Worm (Caenorhabditis elegans) whole organism, young adult: ENCODE results near the gene imp-2.
A peak's percentile ranks its signal among the peaks of the same experiment; 100 is the strongest.

ENCODE experiments used
- C06A6.2 ChIP-seq: fragments of 200-800 bp; sonication (Bioruptor generic); conservative IDR thresholded peaks from 2 replicates; pipeline ENCODE4 v1.3.6; 2022; ENCODE audit warnings: missing genetic modification characterization, missing compliant biosample characterization
- C17E4.6 ChIP-seq: fragments of 200-800 bp; sonication (Bioruptor generic); IDR thresholded peaks from 2 replicates; pipeline ENCODE4 v1.3.6; 2022; ENCODE audit warnings: missing genetic modification reagents, missing genetic modification characterization, missing compliant biosample characterization
- F23B12.7 ChIP-seq: sonication (generic microtip); optimal IDR thresholded peaks from 2 replicates; lab custom pipeline; 2017; ENCODE audit warnings: missing genetic modification characterization, mild to moderate bottlenecking, missing compliant biosample characterization, antibody characterized with exemption, moderate library complexity; ENCODE audit not compliant: insufficient read depth
- T07F8.4 ChIP-seq: sonication (generic microtip); optimal IDR thresholded peaks from 2 replicates; lab custom pipeline; 2016; ENCODE audit warnings: mild to moderate bottlenecking, missing genetic modification characterization, moderate library complexity, missing compliant biosample characterization
- Y95B8A.8 ChIP-seq: fragments of 200-800 bp; sonication (Bioruptor generic); IDR thresholded peaks from 2 replicates; pipeline ENCODE4 v1.3.6; 2022; ENCODE audit warnings: missing genetic modification reagents, missing genetic modification characterization, missing compliant biosample characterization
- atf-7 ChIP-seq: sonication (generic microtip); optimal IDR thresholded peaks from 2 replicates; lab custom pipeline; 2017; ENCODE audit warnings: mild to moderate bottlenecking, missing genetic modification characterization, missing compliant biosample characterization
- athp-1 ChIP-seq: sonication (generic microtip); optimal IDR thresholded peaks from 2 replicates; lab custom pipeline; 2017; ENCODE audit warnings: mild to moderate bottlenecking, missing genetic modification characterization, missing compliant biosample characterization
- attf-5 ChIP-seq: fragments of 200-800 bp; sonication (Bioruptor generic); optimal IDR thresholded peaks from 2 replicates; lab custom pipeline; 2018; ENCODE audit warnings: mild to moderate bottlenecking, missing genetic modification characterization, missing compliant biosample characterization
- attf-6 ChIP-seq: fragments of 200-800 bp; sonication (Bioruptor generic); IDR thresholded peaks from 2 replicates; pipeline ENCODE4 v1.3.6; 2022; ENCODE audit warnings: missing genetic modification reagents, missing genetic modification characterization, missing compliant biosample characterization
- cebp-2 ChIP-seq: fragments of 200-800 bp; sonication (Bioruptor generic); IDR thresholded peaks from 2 replicates; pipeline ENCODE4 v1.3.6; 2022; ENCODE audit warnings: missing genetic modification characterization, missing compliant biosample characterization
- ceh-58 ChIP-seq: fragments of 200-800 bp; sonication (Bioruptor generic); IDR thresholded peaks from 2 replicates; pipeline ENCODE4 v1.3.6; 2022; ENCODE audit warnings: missing genetic modification characterization, missing compliant biosample characterization
- chd-7 ChIP-seq: sonication (generic microtip); optimal IDR thresholded peaks from 2 replicates; lab custom pipeline; 2016; ENCODE audit warnings: mild to moderate bottlenecking, missing genetic modification characterization, moderate library complexity, missing compliant biosample characterization
- dpff-1 ChIP-seq: sonication (generic microtip); optimal IDR thresholded peaks from 2 replicates; lab custom pipeline; 2017; ENCODE audit warnings: mild to moderate bottlenecking, missing genetic modification characterization, missing compliant biosample characterization
- efl-1 ChIP-seq: fragments of 150-350 bp; optimal IDR thresholded peaks from 2 replicates; lab custom pipeline; 2014; ENCODE audit warnings: missing biosample characterization, missing genetic modification reagents, missing genetic modification characterization
- ets-4 ChIP-seq: fragments of 200-800 bp; sonication (Bioruptor generic); optimal IDR thresholded peaks from 2 replicates; lab custom pipeline; 2018; ENCODE audit warnings: mild to moderate bottlenecking, missing genetic modification characterization, missing compliant biosample characterization
- hmg-1.2 ChIP-seq: fragments of 200-800 bp; sonication (Bioruptor generic); IDR thresholded peaks from 2 replicates; pipeline ENCODE4 v1.3.6; 2022; ENCODE audit warnings: missing genetic modification reagents, missing genetic modification characterization, missing compliant biosample characterization
- let-607 ChIP-seq, 2 experiments: fragments of 200-800 bp in 1 of 2; sonication (Bioruptor generic) in 1 of 2; sonication (generic microtip) in 1 of 2; optimal IDR thresholded peaks; 2 replicates each; lab custom pipeline; 2016 to 2018; ENCODE audit warnings: mild to moderate bottlenecking in 2 of 2, missing compliant biosample characterization in 2 of 2, missing genetic modification characterization in 2 of 2, moderate library complexity in 2 of 2, missing genotype in 1 of 2
- lin-26 ChIP-seq: fragments of 200-800 bp; sonication (Bioruptor generic); IDR thresholded peaks from 2 replicates; pipeline ENCODE4 v1.3.6; 2022; ENCODE audit warnings: missing genetic modification reagents, missing genetic modification characterization, missing compliant biosample characterization
- madf-10 ChIP-seq: sonication (generic microtip); optimal IDR thresholded peaks from 2 replicates; lab custom pipeline; 2016; ENCODE audit warnings: mild to moderate bottlenecking, missing genetic modification characterization, missing compliant biosample characterization
- mcd-1 ChIP-seq: fragments of 200-800 bp; sonication (Bioruptor generic); IDR thresholded peaks from 2 replicates; pipeline ENCODE4 v1.3.6; 2022; ENCODE audit warnings: missing genetic modification reagents, missing genetic modification characterization, missing compliant biosample characterization
- mxl-1 ChIP-seq: sonication (generic microtip); optimal IDR thresholded peaks from 2 replicates; lab custom pipeline; 2016; ENCODE audit warnings: missing genetic modification characterization, missing compliant biosample characterization
- nfya-1 ChIP-seq: sonication (generic microtip); optimal IDR thresholded peaks from 2 replicates; lab custom pipeline; 2017; ENCODE audit warnings: antibody characterized with exemption, missing compliant biosample characterization, missing genetic modification characterization, borderline replicate concordance; ENCODE audit not compliant: insufficient read depth
- nhr-179 ChIP-seq: sonication (generic microtip); optimal IDR thresholded peaks from 2 replicates; lab custom pipeline; 2016; ENCODE audit warnings: mild to moderate bottlenecking, missing genetic modification characterization, missing compliant biosample characterization
- pbrm-1 ChIP-seq: fragments of 200-800 bp; sonication (Bioruptor generic); IDR thresholded peaks from 2 replicates; pipeline ENCODE4 v1.3.6; 2022; ENCODE audit warnings: missing genetic modification reagents, missing genetic modification characterization, missing compliant biosample characterization
- pha-4 ChIP-seq: fragments of 150-350 bp; sonication (generic microtip); optimal IDR thresholded peaks from 2 replicates; lab custom pipeline; 2014; ENCODE audit warnings: missing biosample characterization, missing genetic modification reagents, missing genetic modification characterization
- rcor-1 ChIP-seq: fragments of 200-800 bp; sonication (Bioruptor generic); IDR thresholded peaks from 2 replicates; pipeline ENCODE4 v1.3.6; 2022; ENCODE audit warnings: missing genetic modification reagents, missing genetic modification characterization, missing compliant biosample characterization
- rec-8 ChIP-seq, 2 experiments: sonication (generic microtip); optimal IDR thresholded peaks; 2 replicates each; lab custom pipeline; 2016; ENCODE audit warnings: mild to moderate bottlenecking in 2 of 2, missing genetic modification characterization in 2 of 2, missing genetic modification reagents in 2 of 2, missing genotype in 2 of 2, missing biosample characterization in 1 of 2, missing compliant biosample characterization in 1 of 2, moderate library complexity in 1 of 2
- repo-1 ChIP-seq: sonication (generic microtip); optimal IDR thresholded peaks from 2 replicates; lab custom pipeline; 2017; ENCODE audit warnings: mild to moderate bottlenecking, missing genetic modification characterization, missing compliant biosample characterization
- snpc-1.3 ChIP-seq: sonication (generic microtip); optimal IDR thresholded peaks from 2 replicates; lab custom pipeline; 2017; ENCODE audit warnings: missing genetic modification characterization, mild to moderate bottlenecking, missing compliant biosample characterization, antibody characterized with exemption, moderate library complexity, missing genotype, missing genetic modification reagents; ENCODE audit not compliant: insufficient read depth
- somi-1 ChIP-seq: fragments of 200-800 bp; sonication (Bioruptor generic); optimal IDR thresholded peaks from 2 replicates; lab custom pipeline; 2018; ENCODE audit warnings: mild to moderate bottlenecking, missing genetic modification characterization, missing compliant biosample characterization
- unc-62 ChIP-seq: fragments of 150-350 bp; optimal IDR thresholded peaks from 2 replicates; lab custom pipeline; 2014; ENCODE audit warnings: missing biosample characterization, missing genetic modification reagents, missing genetic modification characterization
- zfh-2 ChIP-seq: fragments of 200-800 bp; sonication (Bioruptor generic); conservative IDR thresholded peaks from 2 replicates; pipeline ENCODE4 v1.3.6; 2022; ENCODE audit warnings: missing genetic modification reagents, missing genetic modification characterization, missing compliant biosample characterization
- zim-3 ChIP-seq: sonication (generic microtip); optimal IDR thresholded peaks from 2 replicates; lab custom pipeline; 2017; ENCODE audit warnings: mild to moderate bottlenecking, missing genetic modification characterization, moderate library complexity, missing compliant biosample characterization
- ztf-18 ChIP-seq: sonication (generic microtip); optimal IDR thresholded peaks from 2 replicates; lab custom pipeline; 2016; ENCODE audit warnings: missing genotype, mild to moderate bottlenecking, missing genetic modification characterization, missing compliant biosample characterization
- ztf-22 ChIP-seq: fragments of 200-800 bp; sonication (Bioruptor generic); optimal IDR thresholded peaks from 2 replicates; lab custom pipeline; 2018; ENCODE audit warnings: mild to moderate bottlenecking, missing genetic modification characterization, moderate library complexity, missing compliant biosample characterization
- ztf-25 ChIP-seq: fragments of 200-800 bp; sonication (Bioruptor generic); IDR thresholded peaks from 2 replicates; pipeline ENCODE4 v1.3.6; 2022; ENCODE audit warnings: missing genetic modification reagents, missing genetic modification characterization, missing compliant biosample characterization
- ztf-26 ChIP-seq: sonication (generic microtip); optimal IDR thresholded peaks from 2 replicates; lab custom pipeline; 2017; ENCODE audit warnings: missing genetic modification characterization, missing compliant biosample characterization

The imp-2 gene

DNA sequence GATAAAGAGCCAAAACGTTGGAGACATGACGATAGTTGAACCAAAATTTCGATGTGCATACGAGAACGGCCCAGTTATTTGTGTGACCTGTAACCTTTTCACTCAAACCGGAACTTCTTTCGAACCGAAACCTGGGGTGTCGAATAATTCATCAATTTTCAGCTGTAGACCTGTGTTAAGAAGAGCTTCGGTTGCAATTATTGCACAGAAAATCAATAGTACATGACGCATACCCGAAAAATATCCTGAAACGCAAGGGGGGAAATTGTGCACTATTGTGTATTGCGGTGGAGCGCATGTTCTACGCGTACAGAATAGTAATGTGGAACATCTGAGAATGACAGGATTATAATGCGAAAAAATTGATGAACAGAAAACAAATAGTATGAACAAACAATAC, 8.9 kb downstream of the imp-2 start, which contains the start of gene pigk-1 (continued):
- TF ChIP-seq T07F8.4, result no peak
- peak; percentile 76 for TF ChIP-seq attf-6 (GFP tag; lab: Robert Waterston, UW)
- no peak for TF ChIP-seq ztf-18 (tag; lab: Kevin White, UChicago)
- TF ChIP-seq lin-26 (GFP tag; lab: Robert Waterston, UW), result no peak
- TF ChIP-seq somi-1, result no peak
- TF ChIP-seq athp-1 (tag; lab: Kevin White, UChicago), result peak; percentile 28
- TF ChIP-seq ztf-22 (GFP tag; lab: Kevin White, UChicago), result no peak
- TF ChIP-seq ztf-25 (GFP tag; lab: Robert Waterston, UW), result no peak
- TF ChIP-seq unc-62 (GFP tag; lab: Kevin White, UChicago), result no peak
- peak; percentile 48; the same call in 1 of the 2 replicates for TF ChIP-seq mcd-1 (GFP tag; lab: Robert Waterston, UW)
- no peak for TF ChIP-seq attf-5 (GFP tag; lab: Kevin White, UChicago)

DNA sequence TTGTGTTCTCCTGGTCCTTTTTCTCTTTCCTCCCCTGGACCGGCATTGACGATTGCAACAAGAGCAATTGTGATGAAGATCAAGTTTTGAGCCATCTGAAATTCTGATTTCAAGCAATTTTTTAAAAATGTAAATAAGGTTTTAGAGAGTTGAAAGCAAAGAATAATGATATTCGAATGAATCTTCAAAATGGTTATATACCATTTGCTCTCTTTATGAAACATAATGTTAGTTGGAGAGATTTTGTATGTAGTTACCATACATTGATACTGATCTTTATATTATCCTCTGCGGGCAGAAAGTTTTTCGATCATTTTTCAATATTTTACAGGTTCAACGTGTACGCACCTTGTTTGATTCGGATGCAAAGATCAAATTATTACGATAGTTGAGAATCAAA, 13.0 kb downstream of the imp-2 start, which contains the start of gene srlf-24:
TSS of gene srlf-24 (minus strand) at position 101 of the 400 bp plus-strand sequence.
- no peak for TF ChIP-seq madf-10 (tag; lab: Kevin White, UChicago)
- no peak for TF ChIP-seq nhr-179 (tag; lab: Kevin White, UChicago)
- no peak for TF ChIP-seq F23B12.7 (tag; lab: Kevin White, UChicago)
- TF ChIP-seq ztf-26, result no peak
- no peak for TF ChIP-seq nfya-1 (tag; lab: Kevin White, UChicago)
- TF ChIP-seq hmg-1.2, result no peak
- TF ChIP-seq zim-3 (tag; lab: Kevin White, UChicago), result no peak
- no peak for TF ChIP-seq pha-4 (tag; lab: Kevin White, UChicago)

DNA sequence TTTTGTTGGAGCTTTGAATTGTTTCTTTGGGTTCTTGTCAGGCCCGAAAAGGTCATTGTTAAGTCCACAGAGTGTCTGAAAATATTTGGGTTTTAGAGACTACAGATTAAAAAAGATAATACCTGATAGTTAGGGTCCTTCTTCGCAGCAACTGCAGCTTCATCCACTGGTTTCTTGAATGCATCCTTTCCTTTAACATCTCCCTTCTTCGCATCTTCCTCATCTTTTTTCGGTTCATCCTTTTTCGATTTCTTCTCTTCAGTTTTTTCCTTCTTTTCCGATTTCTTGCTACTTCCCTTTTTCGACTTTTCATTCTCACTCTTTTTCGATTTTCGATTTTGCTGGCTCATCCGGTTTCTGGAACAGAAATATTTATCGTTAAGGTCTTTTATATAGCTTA, 15.2 kb downstream of the imp-2 start:
- TF ChIP-seq dpff-1 (tag; lab: Kevin White, UChicago) (no peak), ceh-58 (GFP tag; lab: Robert Waterston, UW) (no peak), Y95B8A.8 (GFP tag; lab: Robert Waterston, UW) (no peak), let-607 (tag; optimal IDR thresholded peaks at IDR 0.05; lab: Kevin White, UChicago) (no peak), nhr-179 (tag; lab: Kevin White, UChicago) (no peak), efl-1 (GFP tag; lab: Kevin White, UChicago) (no peak), rec-8 (tag; optimal IDR thresholded peaks at IDR 0.05; lab: Kevin White, UChicago) (no peak), snpc-1.3 (tag; lab: Kevin White, UChicago) (no peak), C06A6.2 (GFP tag; lab: Robert Waterston, UW) (no peak), C17E4.6 (no peak), repo-1 (tag; lab: Kevin White, UChicago) (no peak), chd-7 (tag; lab: Kevin White, UChicago) (no peak), zim-3 (tag; lab: Kevin White, UChicago) (no peak), rcor-1 (GFP tag; lab: Robert Waterston, UW) (no peak), pbrm-1 (GFP tag; lab: Robert Waterston, UW) (no peak), atf-7 (tag; lab: Kevin White, UChicago) (no peak), cebp-2 (GFP tag; lab: Robert Waterston, UW) (no peak), mxl-1 (no peak), zfh-2 (GFP tag; lab: Robert Waterston, UW) (no peak), ets-4 (GFP tag; lab: Kevin White, UChicago) (no peak)
- TF ChIP-seq, all 124 proteins: peak for 0
